Fruit fly (Drosophila melanogaster) whole organism, wandering third instar larva: ENCODE measurements around the gene CG17746.

Experiments used
- Abd-B ChIP-seq: fragments of >200 bp; optimal IDR thresholded peaks from 2 replicates; lab custom pipeline; 2017; ENCODE audit warnings: missing biosample characterization, missing genetic modification characterization
- Myc ChIP-seq: fragments of >200 bp; optimal IDR thresholded peaks from 2 replicates; lab custom pipeline; 2017
- OdsH ChIP-seq: fragments of 200-800 bp; sonication (Bioruptor generic); optimal IDR thresholded peaks from 2 replicates; lab custom pipeline; 2016; ENCODE audit warnings: missing biosample characterization, mild to moderate bottlenecking, missing genetic modification characterization
- Vsx2 ChIP-seq: fragments of 200-300, 225-300 bp; sonication (Bioruptor generic); optimal IDR thresholded peaks from 2 replicates; lab custom pipeline; 2018; ENCODE audit warnings: missing biosample characterization, missing genetic modification characterization; ENCODE audit not compliant: partially characterized antibody
- br ChIP-seq: fragments of 200-800 bp; sonication (Bioruptor generic); optimal IDR thresholded peaks from 2 replicates; lab custom pipeline; 2016; ENCODE audit warnings: missing biosample characterization, missing genetic modification characterization
- jim ChIP-seq: fragments of 175-275, 200-325 bp; sonication (Bioruptor generic); optimal IDR thresholded peaks from 2 replicates; lab custom pipeline; 2016; ENCODE audit warnings: missing biosample characterization, mild to moderate bottlenecking, missing genetic modification characterization
- lola ChIP-seq: fragments of >200 bp; optimal IDR thresholded peaks from 2 replicates; lab custom pipeline; 2017; ENCODE audit warnings: missing biosample characterization, missing genetic modification characterization
- psq ChIP-seq: fragments of 200-800 bp; sonication (Bioruptor generic); optimal IDR thresholded peaks from 3 replicates; lab custom pipeline; 2017; ENCODE audit warnings: missing biosample characterization, mild to moderate bottlenecking, missing genetic modification characterization, moderate library complexity
- woc ChIP-seq: sonication (Bioruptor generic); optimal IDR thresholded peaks from 2 replicates; lab custom pipeline; 2016; ENCODE audit warnings: missing biosample characterization, mild to moderate bottlenecking, missing genetic modification characterization

dm6 chr3L:3198447-3199402 is 40.7 kb downstream of the CG17746 start, which contains the start of the genes CG32276 and gry:
- peak; percentile 75 for TF ChIP-seq OdsH (GFP tag; lab: Kevin White, UChicago)
- no peak for TF ChIP-seq Vsx2
- peak; percentile 83 for TF ChIP-seq Myc (lab: Kevin White, UChicago)
- no peak for TF ChIP-seq lola (GFP tag; lab: Kevin White, UChicago)
- TF ChIP-seq woc (GFP tag; lab: Kevin White, UChicago): peak; percentile 88
- no peak for TF ChIP-seq Abd-B (GFP tag; lab: Kevin White, UChicago)
- TF ChIP-seq psq: peak; percentile 62
- peak; percentile 81 for TF ChIP-seq br (GFP tag; lab: Kevin White, UChicago)
- peak; percentile 90 for TF ChIP-seq jim (GFP tag; lab: Kevin White, UChicago)
